Worm (Caenorhabditis elegans) whole organism, mixed stage, embryonic: ENCODE data around the gene spn-4.

Experiments
- M03D4.4 ChIP-seq: sonication (generic microtip); optimal IDR thresholded peaks from 2 replicates; lab custom pipeline; 2017; ENCODE audit warnings: mild to moderate bottlenecking, missing genetic modification characterization, missing compliant biosample characterization
- bed-3 ChIP-seq: fragments of 200-800 bp; sonication (Bioruptor generic); optimal IDR thresholded peaks from 3 replicates; lab custom pipeline; 2018; ENCODE audit warnings: mild to moderate bottlenecking, missing genetic modification characterization, moderate library complexity, missing compliant biosample characterization
- blmp-1 ChIP-seq: fragments of 150-350 bp; optimal IDR thresholded peaks from 2 replicates; lab custom pipeline; 2014; ENCODE audit warnings: missing biosample characterization, missing genetic modification characterization
- ceh-39 ChIP-seq: fragments of 150-350 bp; optimal IDR thresholded peaks from 2 replicates; lab custom pipeline; 2014; ENCODE audit warnings: missing biosample characterization, missing genetic modification characterization
- ceh-43 ChIP-seq: fragments of 200-800 bp; sonication (Bioruptor generic); optimal IDR thresholded peaks from 2 replicates; lab custom pipeline; 2018; ENCODE audit warnings: mild to moderate bottlenecking, missing genetic modification characterization, moderate library complexity, missing compliant biosample characterization
- ceh-83 ChIP-seq: fragments of 200-800 bp; sonication (Bioruptor generic); optimal IDR thresholded peaks from 2 replicates; lab custom pipeline; 2018; ENCODE audit warnings: mild to moderate bottlenecking, missing genetic modification characterization, missing compliant biosample characterization
- cnd-1 ChIP-seq: fragments of 200-800 bp; sonication (Bioruptor generic); optimal IDR thresholded peaks from 2 replicates; lab custom pipeline; 2018; ENCODE audit warnings: mild to moderate bottlenecking, missing genetic modification characterization, missing compliant biosample characterization
- drap-1 ChIP-seq: fragments of 200-800 bp; sonication (Bioruptor generic); optimal IDR thresholded peaks from 3 replicates; lab custom pipeline; 2018; ENCODE audit warnings: mild to moderate bottlenecking, missing genetic modification characterization, missing compliant biosample characterization
- elt-1 ChIP-seq: sonication (generic microtip); optimal IDR thresholded peaks from 2 replicates; lab custom pipeline; 2017; ENCODE audit warnings: missing genetic modification characterization, mild to moderate bottlenecking, missing compliant biosample characterization, antibody characterized with exemption, moderate library complexity, borderline replicate concordance; ENCODE audit not compliant: insufficient read depth
- elt-3 ChIP-seq: fragments of 150-350 bp; optimal IDR thresholded peaks from 2 replicates; lab custom pipeline; 2014; ENCODE audit warnings: missing biosample characterization, missing genetic modification characterization
- flh-1 ChIP-seq: fragments of 200-800 bp; sonication (Bioruptor generic); optimal IDR thresholded peaks from 2 replicates; lab custom pipeline; 2018; ENCODE audit warnings: mild to moderate bottlenecking, missing genetic modification characterization, moderate library complexity, missing compliant biosample characterization
- hlh-1 ChIP-seq: fragments of 150-350 bp; optimal IDR thresholded peaks from 2 replicates; lab custom pipeline; 2014; ENCODE audit warnings: missing biosample characterization, missing genetic modification reagents, missing genetic modification characterization
- lin-32 ChIP-seq: fragments of 200-800 bp; sonication (Bioruptor generic); optimal IDR thresholded peaks from 2 replicates; lab custom pipeline; 2018; ENCODE audit warnings: mild to moderate bottlenecking, missing genetic modification characterization, missing compliant biosample characterization
- lsy-2 ChIP-seq: fragments of 150-350 bp; optimal IDR thresholded peaks from 2 replicates; lab custom pipeline; 2014; ENCODE audit warnings: missing biosample characterization, missing genetic modification characterization
- mab-5 ChIP-seq: fragments of 150-350 bp; optimal IDR thresholded peaks from 2 replicates; lab custom pipeline; 2014; ENCODE audit warnings: missing biosample characterization, missing genetic modification characterization
- mep-1 ChIP-seq: fragments of 150-350 bp; optimal IDR thresholded peaks from 2 replicates; lab custom pipeline; 2017; ENCODE audit warnings: missing biosample characterization, missing genetic modification reagents, missing genetic modification characterization, inconsistent platforms
- mls-2 ChIP-seq: sonication (generic microtip); optimal IDR thresholded peaks from 2 replicates; lab custom pipeline; 2016; ENCODE audit warnings: mild to moderate bottlenecking, missing genetic modification characterization, moderate library complexity, missing compliant biosample characterization
- nhr-2 ChIP-seq: fragments of 150-350 bp; optimal IDR thresholded peaks from 2 replicates; lab custom pipeline; 2014; ENCODE audit warnings: missing biosample characterization, missing genetic modification characterization
- nhr-237 ChIP-seq: fragments of 150-350 bp; optimal IDR thresholded peaks from 2 replicates; lab custom pipeline; 2014; ENCODE audit warnings: missing biosample characterization, missing genetic modification characterization
- nhr-28 ChIP-seq: fragments of 150-350 bp; optimal IDR thresholded peaks from 2 replicates; lab custom pipeline; 2014; ENCODE audit warnings: missing biosample characterization, missing genetic modification characterization
- nhr-76 ChIP-seq: sonication (generic microtip); optimal IDR thresholded peaks from 2 replicates; lab custom pipeline; 2017; ENCODE audit warnings: missing biosample characterization, missing genetic modification characterization
- pha-4 ChIP-seq: fragments of 150-350 bp; optimal IDR thresholded peaks from 2 replicates; lab custom pipeline; 2018; ENCODE audit warnings: missing biosample characterization, missing genetic modification reagents, missing genetic modification characterization
- sem-2 ChIP-seq: fragments of 200-800 bp; sonication (Bioruptor generic); optimal IDR thresholded peaks from 2 replicates; lab custom pipeline; 2018; ENCODE audit warnings: mild to moderate bottlenecking, missing genetic modification characterization, missing compliant biosample characterization
- snpc-4 ChIP-seq: fragments of 150-350 bp; optimal IDR thresholded peaks from 2 replicates; lab custom pipeline; 2014; ENCODE audit warnings: missing biosample characterization, missing genetic modification characterization
- tbx-8 ChIP-seq: fragments of 200-800 bp; sonication (Bioruptor generic); optimal IDR thresholded peaks from 2 replicates; lab custom pipeline; 2018; ENCODE audit warnings: mild to moderate bottlenecking, missing genetic modification characterization, moderate library complexity, missing compliant biosample characterization
- unc-120 ChIP-seq: sonication (generic microtip); optimal IDR thresholded peaks from 2 replicates; lab custom pipeline; 2017; ENCODE audit warnings: missing genetic modification characterization, missing compliant biosample characterization; ENCODE audit not compliant: poor library complexity, severe bottlenecking
- unc-39 ChIP-seq: fragments of 150-350 bp; optimal IDR thresholded peaks from 2 replicates; lab custom pipeline; 2014; ENCODE audit warnings: missing biosample characterization, missing genetic modification characterization
- unc-62 ChIP-seq: fragments of 150-350 bp; optimal IDR thresholded peaks from 2 replicates; lab custom pipeline; 2014; ENCODE audit warnings: missing biosample characterization, missing genetic modification reagents, missing genetic modification characterization
- zip-8 ChIP-seq: fragments of 150-350 bp; optimal IDR thresholded peaks from 2 replicates; lab custom pipeline; 2014; ENCODE audit warnings: missing biosample characterization, missing genetic modification characterization
- ztf-11 ChIP-seq: fragments of 150-350 bp; optimal IDR thresholded peaks from 2 replicates; lab custom pipeline; 2014; ENCODE audit warnings: missing biosample characterization, missing genetic modification characterization

The spn-4 gene

DNA sequence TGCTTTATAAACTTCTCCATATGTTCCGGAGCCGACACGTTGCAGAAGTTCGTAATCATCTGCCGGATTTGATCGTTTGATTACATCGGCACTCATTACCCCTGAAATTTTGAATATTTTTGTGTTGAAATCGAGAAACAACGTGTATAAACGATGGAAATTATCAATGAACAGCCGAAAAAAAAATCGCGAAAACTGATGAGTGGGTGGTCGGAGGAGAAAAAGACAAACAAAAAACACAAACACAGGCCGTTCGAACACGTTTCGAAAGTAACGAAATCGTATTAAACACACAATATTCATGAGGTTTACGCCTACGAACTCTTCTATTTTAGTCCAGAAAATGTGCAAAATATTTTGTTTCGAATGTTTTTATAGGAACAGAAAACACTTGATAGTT, 7.9 kb upstream of the spn-4 start, which contains the start of gene gck-2:
Gene gck-2 (minus strand): TSS at position 101 of the 400 bp plus-strand sequence.
- TF ChIP-seq bed-3 = no peak
- TF ChIP-seq elt-3 (tag; lab: Kevin White, UChicago) = no peak
- TF ChIP-seq pha-4 (tag; lab: Kevin White, UChicago) = no peak
- TF ChIP-seq elt-1 (tag; lab: Kevin White, UChicago) = no peak
- no peak for TF ChIP-seq mls-2 (tag; lab: Kevin White, UChicago)
- TF ChIP-seq tbx-8 (GFP tag; lab: Kevin White, UChicago) = no peak
- no peak for TF ChIP-seq unc-62 (GFP tag; lab: Kevin White, UChicago)
- TF ChIP-seq cnd-1 (tag; lab: Kevin White, UChicago) = no peak
- TF ChIP-seq ceh-43 (GFP tag; lab: Kevin White, UChicago) = no peak
- no peak for TF ChIP-seq M03D4.4
- TF ChIP-seq drap-1 (GFP tag; lab: Kevin White, UChicago) = no peak
- TF ChIP-seq blmp-1 (tag; lab: Kevin White, UChicago) = no peak
- TF ChIP-seq mep-1 (tag; lab: Kevin White, UChicago) = no peak
- TF ChIP-seq zip-8 (tag; lab: Kevin White, UChicago) = no peak
- TF ChIP-seq nhr-28 (tag; lab: Kevin White, UChicago) = no peak
- TF ChIP-seq flh-1 (GFP tag; lab: Kevin White, UChicago) = no peak
- no peak for TF ChIP-seq lsy-2 (tag; lab: Kevin White, UChicago)
- no peak for TF ChIP-seq ztf-11 (tag; lab: Kevin White, UChicago)
- TF ChIP-seq nhr-2 (tag; lab: Kevin White, UChicago) = no peak

DNA sequence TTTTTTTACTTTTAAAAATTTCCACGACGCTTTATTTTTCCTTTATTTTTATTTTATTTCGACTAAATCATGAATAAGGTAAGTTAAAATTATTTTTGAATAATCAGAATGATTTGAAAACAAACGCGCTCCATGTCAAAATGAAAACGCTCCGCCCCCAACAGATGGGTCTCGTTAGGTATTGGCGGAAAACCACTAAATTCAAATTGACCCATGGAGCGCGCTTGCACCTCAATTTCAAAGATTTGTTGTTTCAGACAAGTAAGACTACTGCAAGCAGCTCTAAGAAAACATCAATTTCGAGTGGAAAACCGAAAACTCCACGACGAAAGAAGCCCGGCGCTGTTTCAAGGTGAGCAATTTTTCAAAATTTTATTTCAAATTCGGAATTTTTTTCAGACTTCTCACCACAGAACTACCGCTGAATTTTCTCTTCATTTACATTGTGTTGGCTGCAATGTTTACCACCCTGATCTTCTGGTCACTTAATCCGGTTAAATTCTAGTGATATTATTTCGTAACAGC, 3.3 kb upstream of the spn-4 start, which contains the start of gene ZC404.2:
Gene ZC404.2 (plus strand): TSS at position 47 of the 525 bp plus-strand sequence.
- TF ChIP-seq sem-2 (no peak), mls-2 (tag; lab: Kevin White, UChicago) (no peak), M03D4.4 (no peak), zip-8 (tag; lab: Kevin White, UChicago) (no peak), nhr-28 (tag; lab: Kevin White, UChicago) (no peak), unc-39 (tag; lab: Kevin White, UChicago) (no peak), mep-1 (tag; lab: Kevin White, UChicago) (no peak), lsy-2 (tag; lab: Kevin White, UChicago) (no peak), hlh-1 (tag; lab: Kevin White, UChicago) (no peak), elt-3 (tag; lab: Kevin White, UChicago) (no peak)

DNA sequence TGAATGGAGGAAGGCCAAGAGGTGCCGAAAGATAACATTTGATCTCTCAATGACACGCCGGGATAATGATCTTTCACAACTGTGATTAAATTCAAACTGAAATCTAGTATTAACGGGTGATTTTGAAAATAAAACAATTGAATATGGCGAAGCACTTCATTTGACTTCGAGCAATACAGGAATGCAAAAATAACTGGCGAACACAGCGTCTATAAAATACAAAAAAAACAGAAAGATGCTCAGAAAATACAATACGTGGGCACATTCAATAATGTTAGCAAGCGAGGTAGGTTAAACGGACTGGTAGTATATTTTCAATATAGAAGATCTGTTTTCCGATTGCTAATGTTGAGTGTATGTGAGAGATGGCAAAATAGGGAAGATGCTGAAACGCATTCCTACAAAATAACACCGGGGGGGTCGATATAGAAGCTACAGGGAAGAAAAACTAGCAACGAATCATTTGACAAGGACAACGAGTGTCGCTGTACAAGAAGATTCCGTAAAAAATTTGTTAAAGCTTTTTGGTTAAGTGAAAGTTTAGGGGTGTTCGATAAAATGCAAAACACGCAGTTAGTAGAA, 1.6 kb downstream of the spn-4 start:
- no peak for TF ChIP-seq unc-39 (tag; lab: Kevin White, UChicago)
- TF ChIP-seq lin-32 (GFP tag; lab: Kevin White, UChicago) = no peak
- TF ChIP-seq snpc-4 (tag; lab: Kevin White, UChicago) = no peak
- TF ChIP-seq tbx-8 (GFP tag; lab: Kevin White, UChicago) = no peak
- TF ChIP-seq drap-1 (GFP tag; lab: Kevin White, UChicago) = no peak
- TF ChIP-seq bed-3 = no peak

DNA sequence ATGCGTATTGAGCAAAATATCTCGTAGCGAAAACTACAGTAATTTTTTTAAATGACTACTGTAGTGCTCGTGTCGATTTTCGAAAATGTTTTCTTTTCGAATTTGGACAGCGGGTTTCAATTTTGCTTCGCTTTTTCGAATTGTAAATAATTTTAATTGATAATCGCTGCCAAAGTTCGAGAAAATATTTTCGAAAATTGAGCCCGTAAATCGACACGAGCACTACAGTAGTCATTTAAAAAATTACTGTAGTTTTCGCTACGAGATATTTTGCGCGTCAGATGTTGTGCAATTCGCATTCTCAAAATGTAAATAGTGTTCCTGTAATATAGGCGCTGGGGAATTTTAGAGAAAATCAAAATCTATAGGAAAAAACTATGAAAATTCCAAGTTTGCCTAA, 2.4 kb downstream of the spn-4 start:
- TF ChIP-seq ceh-83 (GFP tag; lab: Kevin White, UChicago) (no peak), nhr-76 (tag; lab: Kevin White, UChicago) (no peak), nhr-237 (tag; lab: Kevin White, UChicago) (no peak), mab-5 (tag; lab: Kevin White, UChicago) (no peak), unc-39 (tag; lab: Kevin White, UChicago) (no peak), ceh-39 (tag; lab: Kevin White, UChicago) (no peak), lin-32 (GFP tag; lab: Kevin White, UChicago) (no peak), blmp-1 (tag; lab: Kevin White, UChicago) (no peak), flh-1 (GFP tag; lab: Kevin White, UChicago) (no peak), mep-1 (tag; lab: Kevin White, UChicago) (no peak), bed-3 (no peak), pha-4 (tag; lab: Kevin White, UChicago) (no peak), drap-1 (GFP tag; lab: Kevin White, UChicago) (no peak), snpc-4 (tag; lab: Kevin White, UChicago) (no peak), ztf-11 (tag; lab: Kevin White, UChicago) (no peak), M03D4.4 (no peak)

DNA sequence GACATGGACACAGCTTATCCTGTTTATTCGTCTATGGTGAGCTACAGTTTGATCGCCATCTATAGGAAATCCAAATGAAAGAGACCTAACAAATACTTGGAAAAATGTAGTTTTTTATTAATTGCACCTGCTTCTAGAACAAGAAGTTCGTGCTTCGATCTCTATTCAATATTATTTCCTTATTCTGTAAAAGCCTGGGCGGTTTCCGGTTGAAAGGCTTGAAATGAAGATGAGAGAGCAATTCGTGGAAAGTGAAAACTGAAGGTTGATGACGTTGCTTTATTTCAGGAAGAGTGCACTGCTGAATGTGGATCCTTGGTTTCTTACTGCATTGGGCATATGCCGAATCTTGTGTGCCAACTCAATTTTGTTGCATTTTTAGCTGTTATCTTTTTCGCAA, 4.0 kb downstream of the spn-4 start:
- TF ChIP-seq nhr-76 (tag; lab: Kevin White, UChicago) (no peak), mab-5 (tag; lab: Kevin White, UChicago) (no peak), hlh-1 (tag; lab: Kevin White, UChicago) (no peak), unc-120 (tag; lab: Kevin White, UChicago) (no peak)
